Worm (Caenorhabditis elegans) whole organism, L1 larva: Measurements from ENCODE around the gene fipr-3.

Source experiments
- C34B4.2 ChIP-seq: sonication (generic microtip); optimal IDR thresholded peaks from 2 replicates; lab custom pipeline; 2017; ENCODE audit warnings: mild to moderate bottlenecking, missing genetic modification characterization, missing compliant biosample characterization
- F16B12.6 ChIP-seq: fragments of 150-350 bp; optimal IDR thresholded peaks from 2 replicates; lab custom pipeline; 2014; ENCODE audit warnings: missing biosample characterization, missing genetic modification characterization
- Y116A8C.19 ChIP-seq: sonication (generic microtip); optimal IDR thresholded peaks from 2 replicates; lab custom pipeline; 2016; ENCODE audit warnings: missing compliant biosample characterization, missing genetic modification characterization, borderline replicate concordance
- aha-1 ChIP-seq: fragments of 150-350 bp; optimal IDR thresholded peaks from 2 replicates; lab custom pipeline; 2014; ENCODE audit warnings: missing biosample characterization, missing genetic modification characterization
- ama-1 ChIP-seq: fragments of 150-350 bp; optimal IDR thresholded peaks from 2 replicates; lab custom pipeline; 2014
- blmp-1 ChIP-seq: fragments of 150-350 bp; optimal IDR thresholded peaks from 2 replicates; lab custom pipeline; 2014; ENCODE audit warnings: missing biosample characterization, missing genetic modification characterization
- ceh-8 ChIP-seq: fragments of 200-800 bp; sonication (Bioruptor generic); optimal IDR thresholded peaks from 2 replicates; lab custom pipeline; 2018; ENCODE audit warnings: mild to moderate bottlenecking, missing genetic modification characterization, moderate library complexity, missing compliant biosample characterization
- ceh-88 ChIP-seq: fragments of 200-800 bp; sonication (Bioruptor generic); IDR thresholded peaks from 2 replicates; pipeline ENCODE4 v1.3.6; 2022; ENCODE audit warnings: missing genetic modification characterization, missing compliant biosample characterization
- dsc-1 ChIP-seq: sonication (generic microtip); optimal IDR thresholded peaks from 2 replicates; lab custom pipeline; 2016; ENCODE audit warnings: mild to moderate bottlenecking, missing genetic modification characterization, missing compliant biosample characterization
- efl-1 ChIP-seq, 4 experiments: fragments of 150-350 bp; optimal IDR thresholded peaks in 3 of 4; peaks in 1 of 4; 1 replicate in 1 of 4; 2 replicates in 3 of 4; lab custom pipeline; 2014; ENCODE audit warnings: missing biosample characterization in 2 of 4, missing genetic modification characterization in 2 of 4, missing genetic modification reagents in 2 of 4
- elt-3 ChIP-seq, 6 experiments: fragments of 150-350 bp in 1 of 6; sonication (generic microtip); optimal IDR thresholded peaks; 2 replicates each; lab custom pipeline; 2017 to 2018; ENCODE audit warnings: missing biosample characterization in 6 of 6, missing genetic modification characterization in 6 of 6, inconsistent platforms in 1 of 6
- ets-5 ChIP-seq: fragments of 200-800 bp; sonication (Bioruptor generic); IDR thresholded peaks from 2 replicates; pipeline ENCODE4 v1.3.6; 2022; ENCODE audit warnings: missing genetic modification characterization, missing compliant biosample characterization
- irx-1 ChIP-seq: sonication (generic microtip); optimal IDR thresholded peaks from 2 replicates; lab custom pipeline; 2016; ENCODE audit warnings: missing genetic modification characterization, missing compliant biosample characterization
- isw-1 ChIP-seq: fragments of 200-800 bp; sonication (Bioruptor generic); IDR thresholded peaks from 2 replicates; pipeline ENCODE4 v1.3.6; 2022; ENCODE audit warnings: missing genetic modification characterization, missing compliant biosample characterization
- lin-14 ChIP-seq: fragments of 200-800 bp; sonication (Bioruptor generic); optimal IDR thresholded peaks from 2 replicates; lab custom pipeline; 2018; ENCODE audit warnings: mild to moderate bottlenecking, missing genetic modification characterization, moderate library complexity, missing compliant biosample characterization
- lin-35 ChIP-seq, 2 experiments: fragments of 150-350 bp; optimal IDR thresholded peaks; 2 replicates each; lab custom pipeline; 2014; ENCODE audit warnings: missing biosample characterization in 2 of 2, missing genetic modification characterization in 2 of 2, missing genetic modification reagents in 2 of 2
- lir-3 ChIP-seq: sonication (generic microtip); optimal IDR thresholded peaks from 2 replicates; lab custom pipeline; 2016; ENCODE audit warnings: mild to moderate bottlenecking, missing genetic modification characterization, moderate library complexity, missing compliant biosample characterization; ENCODE audit not compliant: poor library complexity
- mep-1 ChIP-seq: fragments of 150-350 bp; optimal IDR thresholded peaks from 2 replicates; lab custom pipeline; 2014; ENCODE audit warnings: missing biosample characterization, missing genetic modification characterization
- nhr-12 ChIP-seq: sonication (generic microtip); optimal IDR thresholded peaks from 2 replicates; lab custom pipeline; 2017; ENCODE audit warnings: missing biosample characterization, missing genetic modification characterization
- nhr-19 ChIP-seq: fragments of 200-800 bp; sonication (Bioruptor generic); conservative IDR thresholded peaks from 2 replicates; pipeline ENCODE4 v1.3.6; 2022; ENCODE audit warnings: missing genetic modification characterization, missing compliant biosample characterization
- nhr-20 ChIP-seq: sonication (generic microtip); optimal IDR thresholded peaks from 2 replicates; lab custom pipeline; 2016; ENCODE audit warnings: mild to moderate bottlenecking, missing genetic modification characterization, missing compliant biosample characterization
- nhr-28 ChIP-seq: fragments of 150-350 bp; optimal IDR thresholded peaks from 2 replicates; lab custom pipeline; 2014; ENCODE audit warnings: missing biosample characterization, missing genetic modification characterization
- nhr-71 ChIP-seq: sonication (generic microtip); optimal IDR thresholded peaks from 2 replicates; lab custom pipeline; 2016; ENCODE audit warnings: mild to moderate bottlenecking, missing genetic modification characterization, moderate library complexity, missing compliant biosample characterization
- nhr-76 ChIP-seq: sonication (generic microtip); optimal IDR thresholded peaks from 2 replicates; lab custom pipeline; 2017; ENCODE audit warnings: missing biosample characterization, missing genetic modification characterization
- pax-3 ChIP-seq: fragments of 200-800 bp; sonication (Bioruptor generic); optimal IDR thresholded peaks from 2 replicates; lab custom pipeline; 2018; ENCODE audit warnings: mild to moderate bottlenecking, missing genetic modification characterization, moderate library complexity, missing compliant biosample characterization
- pqm-1 ChIP-seq: sonication (generic microtip); optimal IDR thresholded peaks from 3 replicates; lab custom pipeline; 2017; ENCODE audit warnings: missing biosample characterization, missing genetic modification characterization
- sox-4 ChIP-seq: sonication (generic microtip); optimal IDR thresholded peaks from 2 replicates; lab custom pipeline; 2016; ENCODE audit warnings: missing genetic modification characterization, missing compliant biosample characterization
- sup-37 ChIP-seq: fragments of 200-800 bp; sonication (Bioruptor generic); optimal IDR thresholded peaks from 2 replicates; lab custom pipeline; 2018; ENCODE audit warnings: mild to moderate bottlenecking, missing genetic modification characterization, missing compliant biosample characterization
- tlp-1 ChIP-seq: fragments of 150-350 bp; optimal IDR thresholded peaks from 2 replicates; lab custom pipeline; 2014; ENCODE audit warnings: missing biosample characterization, missing genetic modification characterization
- unc-30 ChIP-seq: sonication (generic microtip); optimal IDR thresholded peaks from 2 replicates; lab custom pipeline; 2017; ENCODE audit warnings: missing biosample characterization, missing genetic modification characterization
- unc-62 ChIP-seq: fragments of 150-350 bp; optimal IDR thresholded peaks from 2 replicates; lab custom pipeline; 2014; ENCODE audit warnings: missing biosample characterization, missing genetic modification reagents, missing genetic modification characterization
- xbp-1 ChIP-seq: sonication (generic microtip); optimal IDR thresholded peaks from 2 replicates; lab custom pipeline; 2016; ENCODE audit warnings: missing genetic modification characterization, missing compliant biosample characterization
- zip-4 ChIP-seq: fragments of 200-800 bp; sonication (Bioruptor generic); optimal IDR thresholded peaks from 2 replicates; lab custom pipeline; 2018; ENCODE audit warnings: mild to moderate bottlenecking, missing genetic modification characterization, moderate library complexity, missing compliant biosample characterization

The fipr-3 gene

ce11 chrX:14465593-14465992 is 42.4 kb downstream of the fipr-3 start, which contains the start of gene M163.22:
Gene M163.22 (plus strand): TSS chrX:14465893.
- TF ChIP-seq efl-1 (optimal IDR thresholded peaks at IDR 0.05; lab: Kevin White, UChicago) (no peak), efl-1 (GFP tag; optimal IDR thresholded peaks at IDR 0.05 in 1 of 2; lab: Kevin White, UChicago) (peak in 1 of 2 experiments; percentile 68), nhr-19 (GFP tag; lab: Robert Waterston, UW) (no peak), sup-37 (GFP tag; lab: Kevin White, UChicago) (no peak), aha-1 (no peak), isw-1 (GFP tag; lab: Robert Waterston, UW) (no peak)

- TF ChIP-seq aha-1 (no peak), nhr-28 (tag; lab: Kevin White, UChicago) (no peak), zip-4 (GFP tag; lab: Kevin White, UChicago) (no peak), irx-1 (no peak), lir-3 (no peak), ceh-8 (GFP tag; lab: Kevin White, UChicago) (no peak), nhr-76 (tag; lab: Kevin White, UChicago) (no peak)
These were observed 43.3 kb downstream of the fipr-3 start, which contains the start of gene M163.21 for ce11 chrX:14466532-14466931. Gene M163.21 (plus strand): TSS chrX:14466832.

DNA sequence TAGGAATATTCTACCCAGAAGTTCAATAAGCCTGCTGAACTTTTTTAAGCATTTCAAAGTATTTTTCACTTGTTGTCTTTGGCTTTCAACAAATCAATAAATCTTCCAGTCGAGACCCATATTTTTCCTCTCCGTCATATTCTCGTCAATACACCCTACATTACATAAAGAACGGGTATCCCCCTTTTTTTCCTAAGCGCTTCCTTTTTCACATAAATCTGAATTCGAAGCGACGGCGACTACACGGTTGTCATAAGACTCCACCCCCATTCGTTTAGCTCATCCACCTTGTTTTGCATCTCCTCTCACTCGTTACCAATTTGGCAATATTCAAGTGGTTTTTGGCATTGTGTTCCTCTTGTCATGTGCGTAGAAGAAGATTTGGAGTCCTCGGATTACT is 46.1 kb downstream of the fipr-3 start, which contains the start of gene M163.9:
M163.9 (plus strand) TSS at position 301 of the 400 bp plus-strand sequence.
- TF ChIP-seq mep-1 (tag; lab: Kevin White, UChicago) = no peak
- no peak for TF ChIP-seq ets-5 (GFP tag; lab: Robert Waterston, UW)
- no peak for TF ChIP-seq pqm-1 (tag; lab: Kevin White, UChicago)
- TF ChIP-seq unc-62 (GFP tag; lab: Kevin White, UChicago) = no peak
- no peak for TF ChIP-seq lin-35 (GFP tag; optimal IDR thresholded peaks at IDR 0.05; lab: Kevin White, UChicago)
- no peak for TF ChIP-seq nhr-20
- TF ChIP-seq elt-3 (tag; optimal IDR thresholded peaks at IDR 0.05; lab: Kevin White, UChicago) = no peak
- TF ChIP-seq C34B4.2 (tag; lab: Kevin White, UChicago) = no peak
- TF ChIP-seq blmp-1 (tag; lab: Kevin White, UChicago) = no peak
- TF ChIP-seq unc-30 = no peak
- TF ChIP-seq pax-3 (tag; lab: Kevin White, UChicago) = no peak
- no peak for TF ChIP-seq sox-4 (tag; lab: Kevin White, UChicago)
- no peak for TF ChIP-seq nhr-12 (tag; lab: Kevin White, UChicago)
- no peak for TF ChIP-seq ceh-88 (GFP tag; lab: Robert Waterston, UW)
- TF ChIP-seq xbp-1 = no peak
- TF ChIP-seq F16B12.6 = no peak

- TF ChIP-seq tlp-1 (no peak), elt-3 (tag; optimal IDR thresholded peaks at IDR 0.05; lab: Kevin White, UChicago) (no peak), dsc-1 (tag; lab: Kevin White, UChicago) (no peak), ama-1 (lab: Kevin White, UChicago) (no peak), lin-14 (no peak), C34B4.2 (tag; lab: Kevin White, UChicago) (no peak), Y116A8C.19 (tag; lab: Kevin White, UChicago) (no peak), nhr-71 (no peak), ceh-88 (GFP tag; lab: Robert Waterston, UW) (no peak), zip-4 (GFP tag; lab: Kevin White, UChicago) (no peak), nhr-19 (GFP tag; lab: Robert Waterston, UW) (no peak)
These were observed 47.5 kb downstream of the fipr-3 start, which contains the start of gene M163.10 for ce11 chrX:14470687-14471086. Gene M163.10 (plus strand): TSS chrX:14470987.
